Worm (Caenorhabditis elegans): ENCODE results near the gene dpl-1.

DNA sequence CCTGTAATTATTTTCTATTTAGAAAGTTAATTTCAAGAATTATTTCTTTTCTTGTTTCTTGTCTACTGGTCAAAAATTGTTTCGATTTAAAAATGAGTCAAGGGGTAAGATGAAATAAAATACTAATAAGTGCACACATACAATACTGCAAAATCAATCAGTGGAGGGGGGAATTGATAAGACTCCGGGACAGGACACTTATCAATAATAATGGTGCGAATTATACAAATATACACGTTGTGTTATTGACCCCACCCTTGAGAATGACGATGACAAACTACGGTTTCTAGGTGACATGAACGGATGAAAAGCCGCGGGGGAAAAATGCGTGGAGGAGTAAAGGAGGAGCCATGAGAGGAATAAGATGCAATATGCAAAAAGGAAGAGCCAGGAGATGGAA is 11.4 kb downstream of the dpl-1 start:
- TF ChIP-seq pqm-1 (tag; optimal IDR thresholded peaks at IDR 0.05) (peak; percentile 51), lin-15B (tag; optimal IDR thresholded peaks at IDR 0.05) (no peak), pha-4 (tag; optimal IDR thresholded peaks at IDR 0.05) (peak; percentile 48), hmg-11 (tag; optimal IDR thresholded peaks at IDR 0.05) (no peak), snpc-4 (tag; optimal IDR thresholded peaks at IDR 0.05) (no peak), egl-5 (tag; optimal IDR thresholded peaks at IDR 0.05) (no peak), skn-1 (tag; optimal IDR thresholded peaks at IDR 0.05) (no peak), unc-62 (GFP tag; optimal IDR thresholded peaks at IDR 0.05) (no peak), nhr-28 (tag; optimal IDR thresholded peaks at IDR 0.05) (no peak), nfya-1 (tag; optimal IDR thresholded peaks at IDR 0.05; ENCODE audit: insufficient read depth) (no peak), elt-1 (tag; optimal IDR thresholded peaks at IDR 0.05) (no peak), ZK546.5 (tag; optimal IDR thresholded peaks at IDR 0.05) (no peak), ceh-82 (tag; optimal IDR thresholded peaks at IDR 0.05) (no peak), jun-1 (tag; optimal IDR thresholded peaks at IDR 0.05) (no peak)

Data from whole organism, L3 larva.